Worm (Caenorhabditis elegans) whole organism, midembryonic: Measurements from ENCODE around the gene twf-2.

ENCODE experiments used
- flt-1 ChIP-seq: fragments of 200-800 bp; sonication (Bioruptor generic); IDR thresholded peaks from 2 replicates; pipeline ENCODE4 v1.3.6; 2022; ENCODE audit warnings: missing genetic modification characterization, missing compliant biosample characterization
- ref-1 ChIP-seq: fragments of 200-800 bp; sonication (Bioruptor generic); conservative IDR thresholded peaks from 2 replicates; pipeline ENCODE4 v1.3.6; 2022; ENCODE audit warnings: missing genetic modification reagents, missing genetic modification characterization, missing compliant biosample characterization
- tab-1 ChIP-seq: fragments of 200-800 bp; sonication (Bioruptor generic); IDR thresholded peaks from 2 replicates; pipeline ENCODE4 v1.3.6; 2022; ENCODE audit warnings: missing genetic modification characterization, missing compliant biosample characterization
- ztf-23 ChIP-seq: fragments of 200-800 bp; sonication (Bioruptor generic); IDR thresholded peaks from 2 replicates; pipeline ENCODE4 v1.3.6; 2022; ENCODE audit warnings: missing genetic modification reagents, missing genetic modification characterization, missing compliant biosample characterization
- ztf-29 ChIP-seq: fragments of 200-800 bp; sonication (Bioruptor generic); IDR thresholded peaks from 2 replicates; pipeline ENCODE4 v1.3.6; 2022; ENCODE audit warnings: missing genetic modification reagents, missing genetic modification characterization, missing compliant biosample characterization

- TF ChIP-seq tab-1 (GFP tag; lab: Robert Waterston, UW) (no peak), flt-1 (no peak), ztf-29 (GFP tag; lab: Robert Waterston, UW) (no peak), ref-1 (GFP tag; lab: Robert Waterston, UW) (no peak), ztf-23 (GFP tag; lab: Robert Waterston, UW) (no peak)
Observed at ce11 chrX:16416790-16417330, 29.1 kb upstream of the twf-2 start, which contains the start of gene eat-17.
